Worm (Caenorhabditis elegans) whole organism, L4 larva: ENCODE measurements around the gene F46F5.15.

Source experiments
- Y5F2A.4 ChIP-seq: fragments of 200-800 bp; sonication (Bioruptor generic); optimal IDR thresholded peaks from 2 replicates; lab custom pipeline; 2018; ENCODE audit warnings: mild to moderate bottlenecking, missing genetic modification characterization, missing compliant biosample characterization
- ceh-28 ChIP-seq: fragments of 150-350 bp; optimal IDR thresholded peaks from 2 replicates; lab custom pipeline; 2014; ENCODE audit warnings: missing biosample characterization, missing genetic modification reagents, missing genetic modification characterization
- ceh-32 ChIP-seq: sonication (generic microtip); optimal IDR thresholded peaks from 2 replicates; lab custom pipeline; 2016; ENCODE audit warnings: mild to moderate bottlenecking, missing genetic modification characterization, missing compliant biosample characterization; ENCODE audit not compliant: poor library complexity
- ceh-82 ChIP-seq: sonication (generic microtip); optimal IDR thresholded peaks from 2 replicates; lab custom pipeline; 2017; ENCODE audit warnings: missing biosample characterization, missing genetic modification characterization
- ces-1 ChIP-seq: fragments of 150-350 bp; sonication (generic microtip); optimal IDR thresholded peaks from 4 replicates; lab custom pipeline; 2014; ENCODE audit warnings: missing biosample characterization, missing genetic modification reagents, missing genetic modification characterization
- daf-8 ChIP-seq: fragments of 200-800 bp; sonication (Bioruptor generic); IDR thresholded peaks from 2 replicates; pipeline ENCODE4 v1.3.6; 2022; ENCODE audit warnings: missing genetic modification characterization, missing compliant biosample characterization
- dpl-1 ChIP-seq: fragments of 150-350 bp; optimal IDR thresholded peaks from 2 replicates; lab custom pipeline; 2014; ENCODE audit warnings: missing biosample characterization, missing genetic modification reagents, missing genetic modification characterization
- mdl-1 ChIP-seq, 2 experiments: fragments of 150-350 bp in 1 of 2; sonication (generic microtip) in 1 of 2; optimal IDR thresholded peaks; 2 replicates each; lab custom pipeline; 2014 to 2017; ENCODE audit warnings: missing biosample characterization in 2 of 2, missing genetic modification characterization in 2 of 2
- pha-4 ChIP-seq, 2 experiments: fragments of 150-350 bp in 1 of 2; fragments of 200-800 bp in 1 of 2; sonication (Bioruptor generic) in 1 of 2; IDR thresholded peaks in 1 of 2; optimal IDR thresholded peaks in 1 of 2; 2 replicates each; pipeline versions ENCODE4 v1.3.6 to Lab custom; 2014 to 2022; ENCODE audit warnings: missing genetic modification characterization in 2 of 2, missing genetic modification reagents in 2 of 2, missing biosample characterization in 1 of 2, missing compliant biosample characterization in 1 of 2
- snpc-4 ChIP-seq: fragments of 150-350 bp; optimal IDR thresholded peaks from 2 replicates; lab custom pipeline; 2014; ENCODE audit warnings: missing biosample characterization, missing genetic modification characterization
- unc-130 ChIP-seq: sonication (generic microtip); optimal IDR thresholded peaks from 2 replicates; lab custom pipeline; 2016; ENCODE audit warnings: missing genetic modification reagents, missing genetic modification characterization, missing compliant biosample characterization

ce11 chrII:750155-750554, 38.1 kb upstream of the F46F5.15 start, which contains the start of gene snt-6:
- TF ChIP-seq unc-130 (no peak), daf-8 (GFP tag; lab: Robert Waterston, UW) (no peak), pha-4 (GFP tag; IDR thresholded peaks at IDR 0.05; lab: Robert Waterston, UW) (0 out of 2 replicates have a peak, but pooled peaks have one; percentile 23), pha-4 (tag; optimal IDR thresholded peaks at IDR 0.05; lab: Kevin White, UChicago) (no peak), snpc-4 (tag; lab: Kevin White, UChicago) (no peak), ceh-32 (tag; lab: Kevin White, UChicago) (no peak), Y5F2A.4 (no peak), mdl-1 (tag; optimal IDR thresholded peaks at IDR 0.05; lab: Kevin White, UChicago) (no peak), dpl-1 (GFP tag; lab: Kevin White, UChicago) (no peak), ceh-28 (tag; lab: Kevin White, UChicago) (no peak), ceh-82 (tag; lab: Kevin White, UChicago) (no peak), ces-1 (GFP tag; lab: Kevin White, UChicago) (no peak)
